Worm (Caenorhabditis elegans) whole organism, late embryonic: ENCODE results near the gene ptr-3.
A peak's percentile ranks its signal among the peaks of the same experiment; 100 is the strongest.

Source experiments
- F13H6.1 ChIP-seq: sonication (generic microtip); optimal IDR thresholded peaks from 2 replicates; lab custom pipeline; 2016; ENCODE audit warnings: missing genetic modification characterization, missing compliant biosample characterization
- K02D7.2 ChIP-seq: sonication (generic microtip); optimal IDR thresholded peaks from 2 replicates; lab custom pipeline; 2017; ENCODE audit warnings: mild to moderate bottlenecking, missing genetic modification characterization, missing compliant biosample characterization
- T23F11.4 ChIP-seq: fragments of 200-800 bp; sonication (Bioruptor generic); optimal IDR thresholded peaks from 2 replicates; lab custom pipeline; 2018; ENCODE audit warnings: mild to moderate bottlenecking, missing genetic modification characterization, missing compliant biosample characterization
- ceh-34 ChIP-seq: sonication (generic microtip); optimal IDR thresholded peaks from 2 replicates; lab custom pipeline; 2016; ENCODE audit warnings: mild to moderate bottlenecking, missing genetic modification characterization, missing compliant biosample characterization
- ceh-6 ChIP-seq: fragments of 200-800 bp; sonication (Bioruptor generic); optimal IDR thresholded peaks from 2 replicates; lab custom pipeline; 2018; ENCODE audit warnings: mild to moderate bottlenecking, missing genetic modification characterization, missing compliant biosample characterization
- dmd-4 ChIP-seq: sonication (generic microtip); optimal IDR thresholded peaks from 2 replicates; lab custom pipeline; 2016; ENCODE audit warnings: borderline replicate concordance, missing genetic modification characterization, missing compliant biosample characterization
- elt-2 ChIP-seq: sonication (generic microtip); optimal IDR thresholded peaks from 2 replicates; lab custom pipeline; 2016; ENCODE audit warnings: missing genetic modification reagents, missing genetic modification characterization, missing compliant biosample characterization
- hlh-13 ChIP-seq: fragments of 200-800 bp; sonication (Bioruptor generic); optimal IDR thresholded peaks from 2 replicates; lab custom pipeline; 2018; ENCODE audit warnings: mild to moderate bottlenecking, missing genetic modification characterization, missing compliant biosample characterization
- hlh-15 ChIP-seq: sonication (generic microtip); optimal IDR thresholded peaks from 2 replicates; lab custom pipeline; 2016; ENCODE audit warnings: missing genetic modification characterization, missing compliant biosample characterization
- hlh-30 ChIP-seq: sonication (generic microtip); optimal IDR thresholded peaks from 2 replicates; lab custom pipeline; 2017; ENCODE audit warnings: antibody characterized with exemption, missing genetic modification characterization, missing compliant biosample characterization; ENCODE audit not compliant: insufficient read depth
- hlh-8 ChIP-seq: sonication (generic microtip); optimal IDR thresholded peaks from 2 replicates; lab custom pipeline; 2016; ENCODE audit warnings: missing genotype, missing genetic modification characterization, missing compliant biosample characterization
- lin-11 ChIP-seq: fragments of 200-800 bp; sonication (Bioruptor generic); optimal IDR thresholded peaks from 2 replicates; lab custom pipeline; 2018; ENCODE audit warnings: mild to moderate bottlenecking, missing genetic modification characterization, missing compliant biosample characterization
- madf-2 ChIP-seq: sonication (generic microtip); optimal IDR thresholded peaks from 2 replicates; lab custom pipeline; 2017; ENCODE audit warnings: missing genetic modification characterization, missing compliant biosample characterization
- mec-3 ChIP-seq: sonication (generic microtip); optimal IDR thresholded peaks from 2 replicates; lab custom pipeline; 2016; ENCODE audit warnings: borderline replicate concordance, missing genetic modification characterization, missing compliant biosample characterization
- nfya-1 ChIP-seq: sonication (generic microtip); optimal IDR thresholded peaks from 2 replicates; lab custom pipeline; 2017; ENCODE audit warnings: missing genetic modification characterization, mild to moderate bottlenecking, missing compliant biosample characterization, antibody characterized with exemption, moderate library complexity
- nhr-11 ChIP-seq: fragments of 150-350 bp; optimal IDR thresholded peaks from 2 replicates; lab custom pipeline; 2014; ENCODE audit warnings: missing biosample characterization, missing genetic modification characterization
- nhr-232 ChIP-seq: sonication (generic microtip); optimal IDR thresholded peaks from 2 replicates; lab custom pipeline; 2016; ENCODE audit warnings: missing genetic modification characterization, missing compliant biosample characterization
- npax-4 ChIP-seq: sonication (generic microtip); optimal IDR thresholded peaks from 2 replicates; lab custom pipeline; 2016; ENCODE audit warnings: missing genetic modification characterization, missing compliant biosample characterization
- odd-2 ChIP-seq: sonication (generic microtip); optimal IDR thresholded peaks from 2 replicates; lab custom pipeline; 2017; ENCODE audit warnings: antibody characterized with exemption, mild to moderate bottlenecking, missing genetic modification characterization, missing compliant biosample characterization
- pag-3 ChIP-seq: sonication (generic microtip); optimal IDR thresholded peaks from 2 replicates; lab custom pipeline; 2016; ENCODE audit warnings: missing compliant biosample characterization, missing genetic modification characterization, borderline replicate concordance
- pat-9 ChIP-seq: fragments of 200-800 bp; sonication (Bioruptor generic); optimal IDR thresholded peaks from 2 replicates; lab custom pipeline; 2018; ENCODE audit warnings: mild to moderate bottlenecking, missing genetic modification characterization, moderate library complexity, missing compliant biosample characterization
- pax-1 ChIP-seq: fragments of 150-350 bp; optimal IDR thresholded peaks from 2 replicates; lab custom pipeline; 2014; ENCODE audit warnings: missing biosample characterization, missing genetic modification characterization
- pha-2 ChIP-seq: sonication (generic microtip); optimal IDR thresholded peaks from 2 replicates; lab custom pipeline; 2017; ENCODE audit warnings: mild to moderate bottlenecking, missing genetic modification characterization, missing compliant biosample characterization
- pqm-1 ChIP-seq: sonication (generic microtip); optimal IDR thresholded peaks from 2 replicates; lab custom pipeline; 2016; ENCODE audit warnings: missing genetic modification characterization, missing compliant biosample characterization
- pros-1 ChIP-seq: fragments of 150-350 bp; optimal IDR thresholded peaks from 2 replicates; lab custom pipeline; 2014; ENCODE audit warnings: missing biosample characterization, missing genetic modification reagents, missing genetic modification characterization
- sdc-2 ChIP-seq: sonication (generic microtip); optimal IDR thresholded peaks from 2 replicates; lab custom pipeline; 2016; ENCODE audit warnings: missing genotype, missing genetic modification characterization, missing compliant biosample characterization
- sox-2 ChIP-seq: fragments of 200-800 bp; sonication (Bioruptor generic); IDR thresholded peaks from 2 replicates; pipeline ENCODE4 v1.3.6; 2022; ENCODE audit warnings: missing genetic modification reagents, missing genetic modification characterization, missing compliant biosample characterization
- tbx-2 ChIP-seq: sonication (generic microtip); optimal IDR thresholded peaks from 2 replicates; lab custom pipeline; 2016; ENCODE audit warnings: missing genetic modification characterization, missing compliant biosample characterization
- ttx-3 ChIP-seq: sonication (generic microtip); optimal IDR thresholded peaks from 2 replicates; lab custom pipeline; 2016; ENCODE audit warnings: missing genetic modification reagents, missing genetic modification characterization, missing compliant biosample characterization
- unc-55 ChIP-seq: sonication (generic microtip); optimal IDR thresholded peaks from 2 replicates; lab custom pipeline; 2017; ENCODE audit warnings: missing biosample characterization, missing genetic modification reagents, missing genetic modification characterization
- unc-86 ChIP-seq: sonication (generic microtip); optimal IDR thresholded peaks from 2 replicates; lab custom pipeline; 2016; ENCODE audit warnings: missing genetic modification characterization, missing compliant biosample characterization
- zip-5 ChIP-seq: sonication (generic microtip); optimal IDR thresholded peaks from 2 replicates; lab custom pipeline; 2016; ENCODE audit warnings: missing genetic modification characterization, missing compliant biosample characterization

ptr-3 gene

ce11 chrII:340714-341113, 26.6 kb downstream of the ptr-3 start:
- TF ChIP-seq npax-4 (tag; lab: Kevin White, UChicago) (no peak), hlh-8 (no peak), nhr-11 (tag; lab: Kevin White, UChicago) (no peak), pha-2 (no peak), unc-55 (GFP tag; lab: Kevin White, UChicago) (no peak), unc-86 (tag; lab: Kevin White, UChicago) (no peak), sdc-2 (tag; lab: Kevin White, UChicago) (no peak), nhr-232 (tag; lab: Kevin White, UChicago) (no peak), hlh-15 (tag; lab: Kevin White, UChicago) (no peak), pat-9 (tag; lab: Kevin White, UChicago) (no peak), dmd-4 (no peak), pros-1 (tag; lab: Kevin White, UChicago) (no peak), K02D7.2 (no peak), madf-2 (tag; lab: Kevin White, UChicago) (no peak), ceh-6 (no peak), nfya-1 (tag; lab: Kevin White, UChicago) (no peak), pqm-1 (tag; lab: Kevin White, UChicago) (no peak), sox-2 (no peak), zip-5 (no peak)

DNA sequence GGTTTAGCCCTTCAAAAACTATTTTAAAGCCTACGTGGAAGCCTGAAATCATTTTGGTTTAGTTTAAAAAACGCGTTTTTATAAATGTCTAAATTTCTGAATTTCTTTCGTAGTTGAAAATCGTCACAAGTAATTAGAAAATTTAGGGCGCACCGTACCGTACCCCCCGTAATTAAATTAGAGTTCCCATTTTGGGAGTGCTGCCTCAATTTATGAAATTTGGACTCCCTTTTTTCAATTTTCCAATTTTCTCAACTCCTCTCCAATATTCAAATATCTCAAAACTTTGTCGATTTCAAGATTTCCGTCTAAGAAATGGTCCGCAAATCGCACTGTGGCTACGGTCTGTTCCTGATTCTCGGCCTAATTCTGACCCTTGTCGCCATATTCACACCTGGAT, 27.1 kb downstream of the ptr-3 start, which contains the start of gene clc-31:
Gene clc-31, plus strand, starts transcription at position 301 of the 400 bp plus-strand sequence.
- no peak for TF ChIP-seq ttx-3
- no peak for TF ChIP-seq lin-11 (tag; lab: Kevin White, UChicago)
- TF ChIP-seq hlh-13 (GFP tag; lab: Kevin White, UChicago), result no peak
- TF ChIP-seq npax-4 (tag; lab: Kevin White, UChicago), result no peak
- no peak for TF ChIP-seq hlh-15 (tag; lab: Kevin White, UChicago)
- no peak for TF ChIP-seq pros-1 (tag; lab: Kevin White, UChicago)
- no peak for TF ChIP-seq pax-1 (tag; lab: Kevin White, UChicago)
- TF ChIP-seq madf-2 (tag; lab: Kevin White, UChicago), result no peak
- TF ChIP-seq nfya-1 (tag; lab: Kevin White, UChicago), result no peak
- no peak for TF ChIP-seq T23F11.4 (GFP tag; lab: Kevin White, UChicago)
- no peak for TF ChIP-seq sdc-2 (tag; lab: Kevin White, UChicago)
- no peak for TF ChIP-seq F13H6.1 (tag; lab: Kevin White, UChicago)

DNA sequence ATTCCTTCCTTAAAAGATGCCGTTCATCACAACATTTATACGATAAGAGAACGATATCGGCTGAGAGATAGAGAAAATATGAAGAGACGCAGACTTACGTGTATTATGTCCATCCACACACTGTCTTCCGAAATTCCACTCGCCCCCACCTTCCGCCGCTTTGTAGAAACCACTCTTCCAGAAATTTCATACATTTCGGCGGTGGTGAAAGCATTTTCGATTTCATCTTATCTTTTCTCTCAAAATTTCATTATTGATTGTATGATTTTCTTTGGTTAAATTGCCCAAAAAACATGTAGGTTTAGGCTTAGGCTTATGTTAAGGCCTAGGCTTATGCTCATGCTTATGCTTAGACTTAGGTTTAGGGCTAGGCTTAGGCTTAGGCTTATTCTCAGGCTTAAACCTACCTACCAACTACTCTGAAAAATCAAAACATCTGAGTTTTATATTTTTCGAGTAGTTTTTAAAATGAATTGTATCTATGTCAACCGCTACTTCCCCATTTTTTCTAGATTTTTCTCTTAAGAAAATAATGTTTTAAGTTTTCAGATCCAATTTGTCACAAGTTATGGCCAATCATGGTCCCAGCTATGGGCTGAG, 30.0 kb downstream of the ptr-3 start, which contains the start of gene cpn-2:
Gene cpn-2, plus strand, starts transcription at position 550 of the 600 bp plus-strand sequence.
- TF ChIP-seq nfya-1 (tag; lab: Kevin White, UChicago) (peak; percentile 27), mec-3 (tag; lab: Kevin White, UChicago) (no peak)

DNA sequence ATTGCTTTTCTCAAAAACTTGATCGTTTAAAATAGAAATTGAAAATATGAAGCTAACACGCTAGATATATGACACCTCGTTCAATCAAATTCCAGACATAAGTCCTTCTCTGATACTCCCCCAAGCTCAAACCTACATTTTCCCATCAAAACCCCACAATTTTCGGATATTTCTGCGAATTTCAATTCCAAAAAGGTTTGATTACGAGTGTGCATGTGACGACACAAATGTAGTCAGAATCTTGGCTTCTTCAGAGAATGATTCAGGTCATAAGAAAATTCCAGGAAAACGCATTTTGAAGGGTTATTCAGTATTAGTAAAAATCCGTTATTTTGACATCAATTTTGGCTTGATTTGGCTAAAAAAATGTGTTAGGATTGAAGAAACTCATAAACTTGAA, 32.5 kb downstream of the ptr-3 start:
- TF ChIP-seq ceh-34 (tag; lab: Kevin White, UChicago) (no peak), pros-1 (tag; lab: Kevin White, UChicago) (no peak), odd-2 (no peak), pqm-1 (tag; lab: Kevin White, UChicago) (no peak)
- TF ChIP-seq, all 69 proteins: peak for 0

DNA sequence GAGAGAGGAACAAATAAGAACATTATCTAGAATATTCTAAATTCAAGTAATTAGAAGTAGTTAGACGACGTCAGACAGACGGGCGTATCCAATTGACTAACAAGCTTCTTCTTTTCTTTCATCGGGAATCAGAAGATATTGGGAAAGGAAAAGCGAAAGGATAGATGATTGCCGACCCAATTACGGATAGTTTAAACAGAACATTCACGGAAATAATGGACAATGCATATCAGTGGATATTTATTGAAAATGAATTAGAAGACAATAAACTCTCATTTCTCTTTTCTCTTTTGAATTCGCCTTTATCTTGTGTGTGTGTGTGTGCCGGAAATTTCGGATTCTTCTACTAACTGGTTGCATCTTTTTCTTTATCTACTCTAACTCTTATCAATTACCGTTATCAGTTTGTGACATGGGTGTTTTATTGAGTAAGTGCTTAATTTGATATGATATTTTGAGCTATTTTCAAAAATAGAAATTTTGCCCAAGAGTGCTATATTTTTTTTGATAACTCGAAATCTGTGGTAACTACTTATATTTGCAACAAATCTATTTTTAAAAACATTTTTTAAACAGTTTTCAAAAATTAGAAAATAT, 33.4 kb downstream of the ptr-3 start:
- TF ChIP-seq elt-2 (tag; lab: Kevin White, UChicago) (peak; percentile 90), tbx-2 (no peak), hlh-30 (tag; lab: Kevin White, UChicago) (no peak), mec-3 (tag; lab: Kevin White, UChicago) (no peak), pros-1 (tag; lab: Kevin White, UChicago) (no peak), ttx-3 (no peak), sdc-2 (tag; lab: Kevin White, UChicago) (no peak), pag-3 (tag; lab: Kevin White, UChicago) (no peak)
